Fruit fly (Drosophila melanogaster) whole organism, embryonic: ENCODE results near the gene Jhbp3.
A peak's percentile ranks its signal among the peaks of the same experiment; 100 is the strongest.

Experiments
- Ada2b ChIP-seq: fragments of 200-800 bp; sonication (Bioruptor generic); IDR thresholded peaks from 2 replicates; pipeline ENCODE4 v1.3.6; 2022; ENCODE audit warnings: missing biosample characterization, missing genetic modification characterization
- Asciz ChIP-seq: fragments of 200-800 bp; sonication (Bioruptor generic); optimal IDR thresholded peaks from 2 replicates; lab custom pipeline; 2017; ENCODE audit warnings: missing biosample characterization, mild to moderate bottlenecking, missing genetic modification characterization, missing genetic modification reagents
- B-H2 ChIP-seq: fragments of 200-800 bp; sonication (Bioruptor generic); optimal IDR thresholded peaks from 2 replicates; lab custom pipeline; 2018; ENCODE audit warnings: missing biosample characterization, mild to moderate bottlenecking, missing genetic modification characterization
- Bdp1 ChIP-seq: fragments of 200-800 bp; sonication (Bioruptor generic); optimal IDR thresholded peaks from 3 replicates; lab custom pipeline; 2016; ENCODE audit warnings: missing biosample characterization, missing genetic modification characterization
- Bgb ChIP-seq: fragments of 200-800 bp; sonication (Bioruptor generic); IDR thresholded peaks from 2 replicates; pipeline ENCODE4 v1.3.6; 2022; ENCODE audit warnings: missing biosample characterization, missing genetic modification characterization; ENCODE audit not compliant: partially characterized antibody
- Bteb2 ChIP-seq: fragments of 200-800 bp; sonication (Bioruptor generic); optimal IDR thresholded peaks from 2 replicates; lab custom pipeline; 2016; ENCODE audit warnings: missing biosample characterization, missing genetic modification characterization
- CG10543 ChIP-seq: fragments of 200-800 bp; sonication (Bioruptor generic); optimal IDR thresholded peaks from 3 replicates; lab custom pipeline; 2017; ENCODE audit warnings: missing biosample characterization, mild to moderate bottlenecking, missing genetic modification characterization, moderate library complexity
- CG12659 ChIP-seq: fragments of 200-800 bp; sonication (Bioruptor generic); optimal IDR thresholded peaks from 3 replicates; lab custom pipeline; 2017; ENCODE audit warnings: mild to moderate bottlenecking, missing biosample characterization, missing genetic modification reagents, missing genetic modification characterization
- CG13296 ChIP-seq: fragments of 200-800 bp; sonication (Bioruptor generic); optimal IDR thresholded peaks from 3 replicates; lab custom pipeline; 2018; ENCODE audit warnings: missing biosample characterization, mild to moderate bottlenecking, missing genetic modification characterization
- CG15514 ChIP-seq: fragments of 200-800 bp; sonication (Bioruptor generic); optimal IDR thresholded peaks from 3 replicates; lab custom pipeline; 2017; ENCODE audit warnings: missing biosample characterization, missing genetic modification characterization, mild to moderate bottlenecking, moderate library complexity, missing genetic modification reagents
- CG18262 ChIP-seq: fragments of 200-800 bp; optimal IDR thresholded peaks from 3 replicates; lab custom pipeline; 2019; ENCODE audit warnings: missing biosample characterization, mild to moderate bottlenecking, missing genetic modification characterization, moderate library complexity
- CG18599 ChIP-seq: fragments of 200-800 bp; sonication (Bioruptor generic); optimal IDR thresholded peaks from 3 replicates; lab custom pipeline; 2017; ENCODE audit warnings: missing biosample characterization, missing genetic modification characterization, mild to moderate bottlenecking, moderate library complexity, missing genetic modification reagents
- CG2129 ChIP-seq: fragments of 200-800 bp; sonication (Bioruptor generic); IDR thresholded peaks from 2 replicates; pipeline ENCODE4 v1.3.6; 2022; ENCODE audit warnings: missing biosample characterization, missing genetic modification characterization; ENCODE audit not compliant: partially characterized antibody
- CG2199 ChIP-seq: fragments of 200-800 bp; sonication (Bioruptor generic); IDR thresholded peaks from 3 replicates; pipeline ENCODE4 v1.3.6; 2022; ENCODE audit warnings: missing biosample characterization, missing genetic modification characterization
- CG2712 ChIP-seq: fragments of 200-800 bp; optimal IDR thresholded peaks from 3 replicates; lab custom pipeline; 2019; ENCODE audit warnings: missing biosample characterization, mild to moderate bottlenecking, missing genetic modification characterization, moderate library complexity
- CG2889 ChIP-seq: fragments of 200-800 bp; sonication (Bioruptor generic); IDR thresholded peaks from 3 replicates; pipeline ENCODE4 v1.3.6; 2022; ENCODE audit warnings: missing biosample characterization, missing genetic modification characterization
- CG30431 ChIP-seq: fragments of 200-800 bp; sonication (Bioruptor generic); optimal IDR thresholded peaks from 2 replicates; lab custom pipeline; 2017; ENCODE audit warnings: missing biosample characterization, missing genetic modification characterization
- CG31441 ChIP-seq: fragments of 200-800 bp; sonication (Bioruptor generic); IDR thresholded peaks from 2 replicates; pipeline ENCODE4 v1.3.6; 2022; ENCODE audit warnings: missing biosample characterization, missing genetic modification characterization
- CG32772 ChIP-seq: fragments of 200-800 bp; sonication (Bioruptor generic); IDR thresholded peaks from 2 replicates; pipeline ENCODE4 v1.3.6; 2022; ENCODE audit warnings: missing biosample characterization, missing genetic modification characterization
- CG4328 ChIP-seq: fragments of 200-800 bp; sonication (Bioruptor generic); optimal IDR thresholded peaks from 3 replicates; lab custom pipeline; 2017; ENCODE audit warnings: missing biosample characterization, missing genetic modification reagents, missing genetic modification characterization
- CG9215 ChIP-seq: fragments of 200-800 bp; sonication (Bioruptor generic); IDR thresholded peaks from 2 replicates; pipeline ENCODE4 v1.3.6; 2022; ENCODE audit warnings: missing biosample characterization, missing genetic modification characterization
- CG9817 ChIP-seq: fragments of 200-800 bp; sonication (Bioruptor generic); optimal IDR thresholded peaks from 2 replicates; lab custom pipeline; 2018; ENCODE audit warnings: missing biosample characterization, mild to moderate bottlenecking, missing genetic modification characterization, moderate library complexity
- Dip3 ChIP-seq: fragments of 200-800 bp; sonication (Bioruptor generic); optimal IDR thresholded peaks from 3 replicates; lab custom pipeline; 2016; ENCODE audit warnings: missing biosample characterization, missing genetic modification characterization
- Dll ChIP-seq: fragments of 200-800 bp; sonication (Bioruptor generic); IDR thresholded peaks from 4 replicates; pipeline ENCODE4 v1.3.6; 2022; ENCODE audit warnings: missing biosample characterization, missing genetic modification characterization; ENCODE audit not compliant: partially characterized antibody
- Hand ChIP-seq: fragments of 200-800 bp; sonication (Bioruptor generic); optimal IDR thresholded peaks from 2 replicates; lab custom pipeline; 2017; ENCODE audit warnings: mild to moderate bottlenecking, missing biosample characterization, missing genetic modification reagents, missing genetic modification characterization
- HmgZ ChIP-seq: fragments of 200-800 bp; sonication (Bioruptor generic); optimal IDR thresholded peaks from 2 replicates; lab custom pipeline; 2018; ENCODE audit warnings: missing biosample characterization, mild to moderate bottlenecking, missing genetic modification characterization
- MBD-R2 ChIP-seq: fragments of 200-800 bp; sonication (Bioruptor generic); IDR thresholded peaks from 2 replicates; pipeline ENCODE4 v1.3.6; 2022; ENCODE audit warnings: missing biosample characterization, missing genetic modification characterization
- NK7.1 ChIP-seq: fragments of 200-800 bp; sonication (Bioruptor generic); optimal IDR thresholded peaks from 3 replicates; lab custom pipeline; 2016; ENCODE audit warnings: missing biosample characterization, missing genetic modification characterization
- Nf-YC ChIP-seq: fragments of 200-800 bp; optimal IDR thresholded peaks from 3 replicates; lab custom pipeline; 2019; ENCODE audit warnings: missing biosample characterization, mild to moderate bottlenecking, missing genetic modification characterization, moderate library complexity
- Oli ChIP-seq: fragments of 200-800 bp; sonication (Bioruptor generic); optimal IDR thresholded peaks from 2 replicates; lab custom pipeline; 2018; ENCODE audit warnings: missing biosample characterization, mild to moderate bottlenecking, missing genetic modification characterization, moderate library complexity
- Opbp ChIP-seq: fragments of 200-800 bp; sonication (Bioruptor generic); IDR thresholded peaks from 3 replicates; pipeline ENCODE4 v1.3.6; 2022; ENCODE audit warnings: missing biosample characterization, missing genetic modification characterization; ENCODE audit not compliant: partially characterized antibody
- Optix ChIP-seq: fragments of 200-800 bp; sonication (Bioruptor generic); IDR thresholded peaks from 3 replicates; pipeline ENCODE4 v1.3.6; 2022; ENCODE audit warnings: missing biosample characterization, missing genetic modification characterization
- Sin3A ChIP-seq: fragments of >200 bp; optimal IDR thresholded peaks from 2 replicates; lab custom pipeline; 2018
- ac ChIP-seq: fragments of 200-800 bp; sonication (Bioruptor generic); optimal IDR thresholded peaks from 3 replicates; lab custom pipeline; 2017; ENCODE audit warnings: missing biosample characterization, mild to moderate bottlenecking, missing genetic modification characterization
- br ChIP-seq: fragments of >200 bp; optimal IDR thresholded peaks from 2 replicates; lab custom pipeline; 2017
- chinmo ChIP-seq: fragments of 200-800 bp; sonication (Bioruptor generic); IDR thresholded peaks from 4 replicates; pipeline ENCODE4 v1.3.6; 2022; ENCODE audit warnings: missing biosample characterization, missing genetic modification characterization; ENCODE audit not compliant: partially characterized antibody
- chn ChIP-seq: fragments of 200-800 bp; sonication (Bioruptor generic); optimal IDR thresholded peaks from 2 replicates; lab custom pipeline; 2016; ENCODE audit warnings: missing biosample characterization, missing genetic modification characterization
- fd96Cb ChIP-seq: fragments of 200-800 bp; sonication (Bioruptor generic); optimal IDR thresholded peaks from 2 replicates; lab custom pipeline; 2018; ENCODE audit warnings: missing biosample characterization, mild to moderate bottlenecking, missing genetic modification characterization, moderate library complexity
- gcm ChIP-seq: fragments of 200-800 bp; sonication (Bioruptor generic); optimal IDR thresholded peaks from 2 replicates; lab custom pipeline; 2019; ENCODE audit warnings: missing biosample characterization, mild to moderate bottlenecking, missing genetic modification characterization, moderate library complexity
- grau ChIP-seq: fragments of 200-800 bp; optimal IDR thresholded peaks from 3 replicates; lab custom pipeline; 2019; ENCODE audit warnings: missing biosample characterization, mild to moderate bottlenecking, missing genetic modification characterization, moderate library complexity
- grn ChIP-seq: fragments of 200-800 bp; sonication (Bioruptor generic); optimal IDR thresholded peaks from 3 replicates; lab custom pipeline; 2017; ENCODE audit warnings: missing biosample characterization, missing genetic modification characterization
- kay ChIP-seq: fragments of 200-800 bp; sonication (Bioruptor generic); optimal IDR thresholded peaks from 2 replicates; lab custom pipeline; 2016; ENCODE audit warnings: missing biosample characterization, missing genetic modification characterization
- lab ChIP-seq: fragments of 200-800 bp; sonication (Bioruptor generic); optimal IDR thresholded peaks from 3 replicates; lab custom pipeline; 2017; ENCODE audit warnings: missing biosample characterization, missing genetic modification characterization, mild to moderate bottlenecking, moderate library complexity, missing genetic modification reagents
- lilli ChIP-seq: fragments of 200-800 bp; sonication (Bioruptor generic); optimal IDR thresholded peaks from 3 replicates; lab custom pipeline; 2016; ENCODE audit warnings: missing biosample characterization, missing genetic modification characterization
- luna ChIP-seq: fragments of 200-800 bp; sonication (Bioruptor generic); optimal IDR thresholded peaks from 2 replicates; lab custom pipeline; 2016; ENCODE audit warnings: missing biosample characterization, missing genetic modification characterization
- oc ChIP-seq: fragments of 200-800 bp; sonication (Bioruptor generic); optimal IDR thresholded peaks from 2 replicates; lab custom pipeline; 2018; ENCODE audit warnings: missing biosample characterization, mild to moderate bottlenecking, missing genetic modification characterization, moderate library complexity
- pnt ChIP-seq: fragments of 200-800 bp; sonication (Bioruptor generic); optimal IDR thresholded peaks from 3 replicates; lab custom pipeline; 2016; ENCODE audit warnings: missing biosample characterization, missing genetic modification characterization
- ranshi ChIP-seq: fragments of 200-800 bp; sonication (Bioruptor generic); IDR thresholded peaks from 2 replicates; pipeline ENCODE4 v1.3.6; 2022; ENCODE audit warnings: missing biosample characterization, missing genetic modification characterization
- so ChIP-seq: fragments of 200-800 bp; sonication (Bioruptor generic); IDR thresholded peaks from 3 replicates; pipeline ENCODE4 v1.3.6; 2022; ENCODE audit warnings: missing biosample characterization, missing genetic modification characterization
- toy ChIP-seq: fragments of 200-800 bp; sonication (Bioruptor generic); IDR thresholded peaks from 2 replicates; pipeline ENCODE4 v1.3.6; 2022; ENCODE audit warnings: missing biosample characterization, missing genetic modification characterization
- zf30C ChIP-seq: fragments of 200-800 bp; sonication (Bioruptor generic); optimal IDR thresholded peaks from 3 replicates; lab custom pipeline; 2018; ENCODE audit warnings: missing biosample characterization, mild to moderate bottlenecking, missing genetic modification characterization

Jhbp3 gene

dm6 chr3R:4980069-4980797 lies 25.2 kb upstream of the Jhbp3 start (continued):
- TF ChIP-seq HmgZ: no peak
- no peak for TF ChIP-seq lilli (GFP tag; lab: Kevin White, UChicago)
- no peak for TF ChIP-seq lab (GFP tag; lab: Kevin White, UChicago)
- no peak for TF ChIP-seq B-H2 (GFP tag; lab: Kevin White, UChicago)
- peak; percentile 59 for TF ChIP-seq gcm (GFP tag; lab: Kevin White, UChicago)
- no peak for TF ChIP-seq CG9215 (GFP tag; lab: Robert Waterston, UW)
- TF ChIP-seq Asciz (GFP tag; lab: Kevin White, UChicago): no peak
- TF ChIP-seq Optix (GFP tag; lab: Robert Waterston, UW): no peak
- TF ChIP-seq CG12659 (GFP tag; lab: Kevin White, UChicago): no peak
- no peak for TF ChIP-seq CG2129 (GFP tag; lab: Robert Waterston, UW)
- TF ChIP-seq Oli: peak; percentile 12
- no peak for TF ChIP-seq fd96Cb
- TF ChIP-seq luna (GFP tag; lab: Kevin White, UChicago): no peak
- no peak for TF ChIP-seq Dll
- no peak for TF ChIP-seq pnt (GFP tag; lab: Kevin White, UChicago)
- TF ChIP-seq kay: no peak
- no peak for TF ChIP-seq Sin3A (lab: Kevin White, UChicago)
- TF ChIP-seq CG9817: no peak
- no peak for TF ChIP-seq so (GFP tag; lab: Robert Waterston, UW)
- no peak for TF ChIP-seq Bdp1
- no peak for TF ChIP-seq chn (GFP tag; lab: Kevin White, UChicago)
- no peak for TF ChIP-seq ranshi (GFP tag; lab: Robert Waterston, UW)
- no peak for TF ChIP-seq chinmo (GFP tag; lab: Robert Waterston, UW)
- no peak for TF ChIP-seq CG13296 (GFP tag; lab: Kevin White, UChicago)
- TF ChIP-seq CG15514: no peak
- TF ChIP-seq CG2199: peak; percentile 89; the same call in 1 of the 3 replicates
- no peak for TF ChIP-seq NK7.1
- no peak for TF ChIP-seq Bgb (GFP tag; lab: Robert Waterston, UW)
- TF ChIP-seq CG2712 (tag; lab: Kevin White, UChicago): no peak
- no peak for TF ChIP-seq ac
- no peak for TF ChIP-seq CG18262 (tag; lab: Kevin White, UChicago)
- no peak for TF ChIP-seq Opbp (GFP tag; lab: Robert Waterston, UW)
- TF ChIP-seq MBD-R2 (GFP tag; lab: Robert Waterston, UW): no peak
- no peak for TF ChIP-seq br (lab: Kevin White, UChicago)
- TF ChIP-seq CG32772 (GFP tag; lab: Robert Waterston, UW): no peak
- no peak for TF ChIP-seq Ada2b
- TF ChIP-seq CG18599 (GFP tag; lab: Kevin White, UChicago): no peak
- no peak for TF ChIP-seq Nf-YC (tag; lab: Kevin White, UChicago)
- TF ChIP-seq zf30C (GFP tag; lab: Kevin White, UChicago): no peak
- peak; percentile 36 for TF ChIP-seq grn (GFP tag; lab: Kevin White, UChicago)
- no peak for TF ChIP-seq grau (tag; lab: Kevin White, UChicago)
- no peak for TF ChIP-seq Hand (GFP tag; lab: Kevin White, UChicago)
- TF ChIP-seq Bteb2 (GFP tag; lab: Kevin White, UChicago): no peak
- TF ChIP-seq CG4328: no peak
- peak; percentile 95 for TF ChIP-seq oc (tag; lab: Kevin White, UChicago)
- no peak for TF ChIP-seq CG2889 (GFP tag; lab: Robert Waterston, UW)
- TF ChIP-seq toy: no peak
- TF ChIP-seq CG30431: no peak
- TF ChIP-seq CG10543: no peak
- no peak for TF ChIP-seq Dip3
- no peak for TF ChIP-seq CG31441 (GFP tag; lab: Robert Waterston, UW)
